Worm (Caenorhabditis elegans) whole organism, midembryonic: Measurements from ENCODE around the gene C04A2.15.

ENCODE experiments used
- T22C8.4 ChIP-seq: fragments of 200-800 bp; sonication (Bioruptor generic); IDR thresholded peaks from 2 replicates; pipeline ENCODE4 v1.3.6; 2022; ENCODE audit warnings: missing genetic modification characterization, missing compliant biosample characterization
- flt-1 ChIP-seq: fragments of 200-800 bp; sonication (Bioruptor generic); IDR thresholded peaks from 2 replicates; pipeline ENCODE4 v1.3.6; 2022; ENCODE audit warnings: missing genetic modification characterization, missing compliant biosample characterization
- med-1 ChIP-seq: sonication (generic microtip); optimal IDR thresholded peaks from 2 replicates; lab custom pipeline; 2017; ENCODE audit warnings: missing genetic modification characterization, mild to moderate bottlenecking, missing compliant biosample characterization, antibody characterized with exemption, missing genetic modification reagents; ENCODE audit not compliant: insufficient read depth
- ref-1 ChIP-seq: fragments of 200-800 bp; sonication (Bioruptor generic); conservative IDR thresholded peaks from 2 replicates; pipeline ENCODE4 v1.3.6; 2022; ENCODE audit warnings: missing genetic modification reagents, missing genetic modification characterization, missing compliant biosample characterization

ce11 chrII:6841102-6841501, 10.9 kb upstream of the C04A2.15 start:
- no peak for TF ChIP-seq flt-1 (GFP tag; lab: Robert Waterston, UW)
- TF ChIP-seq ref-1 (GFP tag; lab: Robert Waterston, UW) = no peak
- TF ChIP-seq T22C8.4 = no peak
- TF ChIP-seq med-1 = no peak
